Worm (Caenorhabditis elegans): ENCODE data around the gene C45G9.15.
A peak's percentile ranks its signal among the peaks of the same experiment; 100 is the strongest.

- TF ChIP-seq mep-1 (tag; optimal IDR thresholded peaks at IDR 0.05) (peak; percentile 0), ztf-11 (tag; optimal IDR thresholded peaks at IDR 0.05) (no peak), Y105C5A.15 (GFP tag; IDR thresholded peaks at IDR 0.05) (no peak), nhr-237 (tag; optimal IDR thresholded peaks at IDR 0.05) (no peak), zag-1 (tag; optimal IDR thresholded peaks at IDR 0.05) (no peak), fkh-10 (GFP tag; optimal IDR thresholded peaks at IDR 0.05) (no peak), aha-1 (tag) (peak; percentile 59), ceh-82 (tag; optimal IDR thresholded peaks at IDR 0.05) (no peak), ama-1 (optimal IDR thresholded peaks at IDR 0.05) (no peak), cey-2 (tag; optimal IDR thresholded peaks at IDR 0.05; ENCODE audit: borderline replicate concordance, insufficient read depth) (no peak)
These were observed 31.5 kb upstream of the C45G9.15 start for ce11 chrIII:5083304-5083703.
